Worm (Caenorhabditis elegans) whole organism, L4 larva: Measurements from ENCODE around the gene arrd-3.
"Not testable (repeated sequence)": the region's sequence is repeated elsewhere in the genome, so short reads cannot be mapped to it uniquely, and the experiment has no call there.

Source experiments
- T26A8.4 ChIP-seq: fragments of 200-800 bp; sonication (Bioruptor generic); IDR thresholded peaks from 2 replicates; pipeline ENCODE4 v1.3.6; 2022; ENCODE audit warnings: missing genetic modification characterization, missing compliant biosample characterization
- Y75B8A.6 ChIP-seq: fragments of 200-800 bp; sonication (Bioruptor generic); IDR thresholded peaks from 2 replicates; pipeline ENCODE4 v1.3.6; 2022; ENCODE audit warnings: missing genetic modification reagents, missing genetic modification characterization, missing compliant biosample characterization
- aly-2 ChIP-seq: sonication (generic microtip); optimal IDR thresholded peaks from 2 replicates; lab custom pipeline; 2018; ENCODE audit warnings: missing biosample characterization, missing genetic modification characterization
- ceh-62 ChIP-seq: sonication (generic microtip); optimal IDR thresholded peaks from 2 replicates; lab custom pipeline; 2017; ENCODE audit warnings: missing biosample characterization, missing genetic modification characterization
- ces-1 ChIP-seq: fragments of 150-350 bp; sonication (generic microtip); optimal IDR thresholded peaks from 4 replicates; lab custom pipeline; 2014; ENCODE audit warnings: missing biosample characterization, missing genetic modification reagents, missing genetic modification characterization
- ctbp-1 ChIP-seq: fragments of 200-800 bp; sonication (Bioruptor generic); IDR thresholded peaks from 2 replicates; pipeline ENCODE4 v1.3.6; 2022; ENCODE audit warnings: missing genetic modification reagents, missing genetic modification characterization, missing compliant biosample characterization
- daf-16 ChIP-seq, 3 experiments: sonication (generic microtip); optimal IDR thresholded peaks; 2 replicates each; lab custom pipeline; 2016 to 2017; ENCODE audit warnings: missing genetic modification characterization in 3 of 3, missing genetic modification reagents in 3 of 3, mild to moderate bottlenecking in 2 of 3, missing compliant biosample characterization in 2 of 3, missing biosample characterization in 1 of 3, moderate library complexity in 1 of 3
- dpl-1 ChIP-seq: fragments of 150-350 bp; optimal IDR thresholded peaks from 2 replicates; lab custom pipeline; 2014; ENCODE audit warnings: missing biosample characterization, missing genetic modification reagents, missing genetic modification characterization
- duxl-1 ChIP-seq: sonication (generic microtip); optimal IDR thresholded peaks from 2 replicates; lab custom pipeline; 2016; ENCODE audit warnings: mild to moderate bottlenecking, missing genetic modification characterization, moderate library complexity, missing compliant biosample characterization; ENCODE audit not compliant: poor library complexity
- egl-27 ChIP-seq: sonication (generic microtip); optimal IDR thresholded peaks from 3 replicates; lab custom pipeline; 2017; ENCODE audit warnings: missing biosample characterization, missing genetic modification reagents, missing genetic modification characterization
- hlh-11 ChIP-seq: fragments of 200-800 bp; sonication (Bioruptor generic); optimal IDR thresholded peaks from 2 replicates; lab custom pipeline; 2018; ENCODE audit warnings: mild to moderate bottlenecking, missing genetic modification characterization, missing compliant biosample characterization
- lin-13 ChIP-seq: fragments of 150-350 bp; optimal IDR thresholded peaks from 2 replicates; lab custom pipeline; 2014; ENCODE audit warnings: missing biosample characterization, missing genetic modification reagents, missing genetic modification characterization
- madf-5 ChIP-seq, 2 experiments: fragments of 200-800 bp; sonication (Bioruptor generic); IDR thresholded peaks; 2 replicates each; pipeline ENCODE4 v1.3.6; 2022; ENCODE audit warnings: missing compliant biosample characterization in 2 of 2, missing genetic modification characterization in 2 of 2
- mdl-1 ChIP-seq, 2 experiments: fragments of 150-350 bp in 1 of 2; sonication (generic microtip) in 1 of 2; optimal IDR thresholded peaks; 2 replicates each; lab custom pipeline; 2014 to 2017; ENCODE audit warnings: missing biosample characterization in 2 of 2, missing genetic modification characterization in 2 of 2
- mdt-29 ChIP-seq: fragments of 200-800 bp; sonication (Bioruptor generic); IDR thresholded peaks from 2 replicates; pipeline ENCODE4 v1.3.6; 2022; ENCODE audit warnings: missing genetic modification reagents, missing genetic modification characterization, missing compliant biosample characterization
- mep-1 ChIP-seq: fragments of 150-350 bp; sonication (generic microtip); optimal IDR thresholded peaks from 3 replicates; lab custom pipeline; 2014; ENCODE audit warnings: missing biosample characterization, missing genetic modification characterization
- mxl-2 ChIP-seq: fragments of 200-800 bp; sonication (Bioruptor generic); conservative IDR thresholded peaks from 2 replicates; pipeline ENCODE4 v1.3.6; 2022; ENCODE audit warnings: missing genetic modification reagents, missing genetic modification characterization, missing compliant biosample characterization
- nhr-237 ChIP-seq: sonication (generic microtip); optimal IDR thresholded peaks from 2 replicates; lab custom pipeline; 2017; ENCODE audit warnings: missing biosample characterization, missing genetic modification characterization
- nhr-48 ChIP-seq: sonication (generic microtip); optimal IDR thresholded peaks from 2 replicates; lab custom pipeline; 2016; ENCODE audit warnings: mild to moderate bottlenecking, missing genetic modification characterization, missing compliant biosample characterization
- nhr-6 ChIP-seq: fragments of 150-350 bp; optimal IDR thresholded peaks from 2 replicates; lab custom pipeline; 2014; ENCODE audit warnings: missing biosample characterization, missing genetic modification characterization
- pha-4 ChIP-seq, 2 experiments: fragments of 150-350 bp in 1 of 2; fragments of 200-800 bp in 1 of 2; sonication (Bioruptor generic) in 1 of 2; IDR thresholded peaks in 1 of 2; optimal IDR thresholded peaks in 1 of 2; 2 replicates each; pipeline versions ENCODE4 v1.3.6 to Lab custom; 2014 to 2022; ENCODE audit warnings: missing genetic modification characterization in 2 of 2, missing genetic modification reagents in 2 of 2, missing biosample characterization in 1 of 2, missing compliant biosample characterization in 1 of 2
- skn-1 ChIP-seq: fragments of 150-350 bp; optimal IDR thresholded peaks from 2 replicates; lab custom pipeline; 2014; ENCODE audit warnings: missing biosample characterization, missing genetic modification characterization
- snpc-1.2 ChIP-seq: fragments of 200-800 bp; sonication (Bioruptor generic); IDR thresholded peaks from 2 replicates; pipeline ENCODE4 v1.3.6; 2022; ENCODE audit warnings: missing genetic modification reagents, missing genetic modification characterization, missing compliant biosample characterization
- spr-1 ChIP-seq: sonication (generic microtip); optimal IDR thresholded peaks from 2 replicates; lab custom pipeline; 2016; ENCODE audit warnings: mild to moderate bottlenecking, missing genetic modification characterization, missing compliant biosample characterization
- spr-3 ChIP-seq: fragments of 200-800 bp; sonication (Bioruptor generic); optimal IDR thresholded peaks from 2 replicates; lab custom pipeline; 2018; ENCODE audit warnings: mild to moderate bottlenecking, missing genetic modification characterization, missing compliant biosample characterization
- tag-97 ChIP-seq: fragments of 200-800 bp; sonication (Bioruptor generic); IDR thresholded peaks from 2 replicates; pipeline ENCODE4 v1.3.6; 2022; ENCODE audit warnings: missing genetic modification characterization, missing compliant biosample characterization
- unc-39 ChIP-seq: sonication (generic microtip); optimal IDR thresholded peaks from 2 replicates; lab custom pipeline; 2017; ENCODE audit warnings: missing biosample characterization, missing genetic modification characterization
- unc-62 ChIP-seq, 3 experiments: fragments of 150-350 bp in 1 of 3; sonication (generic microtip); optimal IDR thresholded peaks in 2 of 3; peaks in 1 of 3; 1 replicate in 1 of 3; 2 replicates in 2 of 3; lab custom pipeline; 2014 to 2017; ENCODE audit warnings: missing biosample characterization in 3 of 3, missing genetic modification characterization in 3 of 3, missing genetic modification reagents in 3 of 3, missing genotype in 1 of 3

The arrd-3 gene

ce11 chrII:9403846-9404245 is 8.5 kb upstream of the arrd-3 start, which contains the start of gene Y51B9A.5:
TSS of gene Y51B9A.5 (plus strand) at chrII:9404146.
- TF ChIP-seq aly-2, result no peak
- no peak for TF ChIP-seq T26A8.4
- no peak for TF ChIP-seq mdl-1 (tag; optimal IDR thresholded peaks at IDR 0.05; lab: Kevin White, UChicago)
- no peak for TF ChIP-seq nhr-6 (tag; lab: Kevin White, UChicago)
- no peak for TF ChIP-seq lin-13 (GFP tag; lab: Kevin White, UChicago)
- no peak for TF ChIP-seq snpc-1.2 (GFP tag; lab: Robert Waterston, UW)
- TF ChIP-seq mxl-2 (GFP tag; lab: Robert Waterston, UW), result no peak
- TF ChIP-seq ctbp-1, result no peak
- no peak for TF ChIP-seq unc-62 (GFP tag; optimal IDR thresholded peaks at IDR 0.05 in 1 of 2; lab: Kevin White, UChicago)
- no peak for TF ChIP-seq unc-62 (tag; optimal IDR thresholded peaks at IDR 0.05; lab: Kevin White, UChicago)
- TF ChIP-seq spr-1 (tag; lab: Kevin White, UChicago), result no peak
- TF ChIP-seq daf-16 (GFP tag; optimal IDR thresholded peaks at IDR 0.05; lab: Kevin White, UChicago), result no peak
- TF ChIP-seq daf-16 (tag; optimal IDR thresholded peaks at IDR 0.05; lab: Kevin White, UChicago), result no peak
- no peak for TF ChIP-seq dpl-1 (GFP tag; lab: Kevin White, UChicago)

ce11 chrII:9405013-9405412 is 7.3 kb upstream of the arrd-3 start:
- peak in 1 of 2 experiments; percentile 53 for TF ChIP-seq unc-62 (GFP tag; optimal IDR thresholded peaks at IDR 0.05 in 1 of 2; lab: Kevin White, UChicago)
- TF ChIP-seq unc-62 (tag; optimal IDR thresholded peaks at IDR 0.05; lab: Kevin White, UChicago), result not testable (repeated sequence)

- TF ChIP-seq ces-1 (GFP tag; lab: Kevin White, UChicago) (no peak), spr-3 (GFP tag; lab: Kevin White, UChicago) (no peak), nhr-237 (tag; lab: Kevin White, UChicago) (no peak), hlh-11 (tag; lab: Kevin White, UChicago) (no peak), nhr-48 (tag; lab: Kevin White, UChicago) (no peak), duxl-1 (tag; lab: Kevin White, UChicago) (no peak)
Observed at ce11 chrII:9407020-9407419, 5.3 kb upstream of the arrd-3 start, which contains the start of gene mpz-6. TSS of gene mpz-6 (minus strand) at chrII:9407120.

ce11 chrII:9407469-9407868 is 4.9 kb upstream of the arrd-3 start, which contains the start of gene arrd-2:
TSS of gene arrd-2 (plus strand) at chrII:9407769.
- TF ChIP-seq egl-27 (tag; lab: Kevin White, UChicago), result no peak
- TF ChIP-seq unc-62 (GFP tag; optimal IDR thresholded peaks at IDR 0.05 in 1 of 2; lab: Kevin White, UChicago), result peak in 1 of 2 experiments; percentile 42
- no peak for TF ChIP-seq unc-62 (tag; optimal IDR thresholded peaks at IDR 0.05; lab: Kevin White, UChicago)

ce11 chrII:9411497-9411896 is 861 bp upstream of the arrd-3 start, which contains the start of gene M176.9:
TSS of gene M176.9 (minus strand) at chrII:9411597.
- TF ChIP-seq tag-97 (GFP tag; lab: Robert Waterston, UW), result no peak
- TF ChIP-seq unc-39 (tag; lab: Kevin White, UChicago), result no peak
- TF ChIP-seq pha-4 (GFP tag; IDR thresholded peaks at IDR 0.05; lab: Robert Waterston, UW), result no peak
- TF ChIP-seq pha-4 (tag; optimal IDR thresholded peaks at IDR 0.05; lab: Kevin White, UChicago), result no peak
- no peak for TF ChIP-seq skn-1
- TF ChIP-seq mdt-29 (GFP tag; lab: Robert Waterston, UW), result no peak
- TF ChIP-seq snpc-1.2 (GFP tag; lab: Robert Waterston, UW), result no peak
- no peak for TF ChIP-seq ceh-62 (tag; lab: Kevin White, UChicago)
- TF ChIP-seq madf-5 (GFP tag; IDR thresholded peaks at IDR 0.05; lab: Robert Waterston, UW), result no peak
- no peak for TF ChIP-seq mep-1 (tag; lab: Kevin White, UChicago)
- TF ChIP-seq Y75B8A.6, result no peak
